Worm (Caenorhabditis elegans) whole organism, young adult: ENCODE measurements around the gene tag-322.

Experiments
- C17E4.6 ChIP-seq: fragments of 200-800 bp; sonication (Bioruptor generic); IDR thresholded peaks from 2 replicates; pipeline ENCODE4 v1.3.6; 2022; ENCODE audit warnings: missing genetic modification reagents, missing genetic modification characterization, missing compliant biosample characterization
- D2030.7 ChIP-seq: fragments of 200-800 bp; sonication (Bioruptor generic); IDR thresholded peaks from 2 replicates; pipeline ENCODE4 v1.3.6; 2022; ENCODE audit warnings: missing genetic modification reagents, missing genetic modification characterization, missing compliant biosample characterization
- F10E7.11 ChIP-seq: sonication (generic microtip); optimal IDR thresholded peaks from 2 replicates; lab custom pipeline; 2017; ENCODE audit warnings: mild to moderate bottlenecking, missing genetic modification characterization, moderate library complexity, missing compliant biosample characterization
- F33H1.4 ChIP-seq: fragments of 200-800 bp; sonication (Bioruptor generic); IDR thresholded peaks from 2 replicates; pipeline ENCODE4 v1.3.6; 2022; ENCODE audit warnings: missing genetic modification reagents, missing genetic modification characterization, missing compliant biosample characterization
- F37B4.10 ChIP-seq: fragments of 200-800 bp; sonication (Bioruptor generic); IDR thresholded peaks from 2 replicates; pipeline ENCODE4 v1.3.6; 2022; ENCODE audit warnings: missing genetic modification characterization, missing compliant biosample characterization
- F39B2.1 ChIP-seq: fragments of 200-800 bp; sonication (Bioruptor generic); IDR thresholded peaks from 2 replicates; pipeline ENCODE4 v1.3.6; 2022; ENCODE audit warnings: missing genetic modification reagents, missing genetic modification characterization, missing compliant biosample characterization
- F49E8.2 ChIP-seq: sonication (generic microtip); optimal IDR thresholded peaks from 3 replicates; lab custom pipeline; 2017; ENCODE audit warnings: missing genetic modification characterization, mild to moderate bottlenecking, missing compliant biosample characterization, antibody characterized with exemption, moderate library complexity; ENCODE audit not compliant: insufficient read depth
- F57C9.4 ChIP-seq: sonication (generic microtip); optimal IDR thresholded peaks from 2 replicates; lab custom pipeline; 2017; ENCODE audit warnings: mild to moderate bottlenecking, missing genetic modification characterization, missing compliant biosample characterization
- T26A5.8 ChIP-seq: sonication (generic microtip); optimal IDR thresholded peaks from 2 replicates; lab custom pipeline; 2016; ENCODE audit warnings: missing genetic modification characterization, missing compliant biosample characterization
- Y53F4B.3 ChIP-seq: fragments of 200-800 bp; sonication (Bioruptor generic); IDR thresholded peaks from 2 replicates; pipeline ENCODE4 v1.3.6; 2022; ENCODE audit warnings: missing genetic modification reagents, missing genetic modification characterization, missing compliant biosample characterization
- Y53G8AR.9 ChIP-seq: fragments of 200-800 bp; sonication (Bioruptor generic); conservative IDR thresholded peaks from 2 replicates; pipeline ENCODE4 v1.3.6; 2022; ENCODE audit warnings: missing genetic modification reagents, missing genetic modification characterization, missing compliant biosample characterization
- Y95B8A.8 ChIP-seq: fragments of 200-800 bp; sonication (Bioruptor generic); IDR thresholded peaks from 2 replicates; pipeline ENCODE4 v1.3.6; 2022; ENCODE audit warnings: missing genetic modification reagents, missing genetic modification characterization, missing compliant biosample characterization
- ZK185.1 ChIP-seq: sonication (generic microtip); optimal IDR thresholded peaks from 2 replicates; lab custom pipeline; 2016; ENCODE audit warnings: mild to moderate bottlenecking, missing genetic modification characterization, missing compliant biosample characterization; ENCODE audit not compliant: poor library complexity, severe bottlenecking
- akir-1 ChIP-seq: fragments of 200-800 bp; sonication (Bioruptor generic); optimal IDR thresholded peaks from 2 replicates; lab custom pipeline; 2018; ENCODE audit warnings: mild to moderate bottlenecking, missing genetic modification characterization, moderate library complexity, missing compliant biosample characterization
- aptf-3 ChIP-seq: fragments of 200-800 bp; sonication (Bioruptor generic); IDR thresholded peaks from 2 replicates; pipeline ENCODE4 v1.3.6; 2022; ENCODE audit warnings: missing genetic modification characterization, missing compliant biosample characterization
- atf-7 ChIP-seq: sonication (generic microtip); optimal IDR thresholded peaks from 2 replicates; lab custom pipeline; 2017; ENCODE audit warnings: mild to moderate bottlenecking, missing genetic modification characterization, missing compliant biosample characterization
- attf-3 ChIP-seq: fragments of 200-800 bp; sonication (Bioruptor generic); conservative IDR thresholded peaks from 2 replicates; pipeline ENCODE4 v1.3.6; 2022; ENCODE audit warnings: missing genetic modification reagents, missing genetic modification characterization, missing compliant biosample characterization
- attf-5 ChIP-seq: fragments of 200-800 bp; sonication (Bioruptor generic); optimal IDR thresholded peaks from 2 replicates; lab custom pipeline; 2018; ENCODE audit warnings: mild to moderate bottlenecking, missing genetic modification characterization, missing compliant biosample characterization
- ccch-3 ChIP-seq: fragments of 200-800 bp; sonication (Bioruptor generic); optimal IDR thresholded peaks from 2 replicates; lab custom pipeline; 2018; ENCODE audit warnings: mild to moderate bottlenecking, missing genetic modification characterization, missing compliant biosample characterization
- cebp-1 ChIP-seq, 2 experiments: fragments of 200-800 bp in 1 of 2; sonication (Bioruptor generic) in 1 of 2; sonication (generic microtip) in 1 of 2; IDR thresholded peaks in 1 of 2; optimal IDR thresholded peaks in 1 of 2; 2 replicates each; pipeline versions ENCODE4 v1.3.6 to Lab custom; 2017 to 2022; ENCODE audit warnings: missing compliant biosample characterization in 2 of 2, missing genetic modification characterization in 2 of 2, mild to moderate bottlenecking in 1 of 2, missing genetic modification reagents in 1 of 2, moderate library complexity in 1 of 2
- ceh-91 ChIP-seq: fragments of 200-800 bp; sonication (Bioruptor generic); IDR thresholded peaks from 2 replicates; pipeline ENCODE4 v1.3.6; 2022; ENCODE audit warnings: missing genetic modification reagents, missing genetic modification characterization, missing compliant biosample characterization
- dpl-1 ChIP-seq: fragments of 150-350 bp; optimal IDR thresholded peaks from 2 replicates; lab custom pipeline; 2014; ENCODE audit warnings: missing biosample characterization, missing genetic modification reagents, missing genetic modification characterization
- egl-18 ChIP-seq: fragments of 200-800 bp; sonication (Bioruptor generic); IDR thresholded peaks from 2 replicates; pipeline ENCODE4 v1.3.6; 2022; ENCODE audit warnings: missing genetic modification reagents, missing genetic modification characterization, missing compliant biosample characterization
- hmg-1.2 ChIP-seq: fragments of 200-800 bp; sonication (Bioruptor generic); IDR thresholded peaks from 2 replicates; pipeline ENCODE4 v1.3.6; 2022; ENCODE audit warnings: missing genetic modification reagents, missing genetic modification characterization, missing compliant biosample characterization
- let-526 ChIP-seq: fragments of 200-800 bp; sonication (Bioruptor generic); IDR thresholded peaks from 2 replicates; pipeline ENCODE4 v1.3.6; 2022; ENCODE audit warnings: missing genetic modification reagents, missing genetic modification characterization, missing compliant biosample characterization
- let-607 ChIP-seq, 2 experiments: fragments of 200-800 bp in 1 of 2; sonication (Bioruptor generic) in 1 of 2; sonication (generic microtip) in 1 of 2; optimal IDR thresholded peaks; 2 replicates each; lab custom pipeline; 2016 to 2018; ENCODE audit warnings: mild to moderate bottlenecking in 2 of 2, missing compliant biosample characterization in 2 of 2, missing genetic modification characterization in 2 of 2, moderate library complexity in 2 of 2, missing genotype in 1 of 2
- lin-54 ChIP-seq: fragments of 200-800 bp; sonication (Bioruptor generic); optimal IDR thresholded peaks from 2 replicates; lab custom pipeline; 2018; ENCODE audit warnings: mild to moderate bottlenecking, missing genetic modification characterization, missing compliant biosample characterization
- mcd-1 ChIP-seq: fragments of 200-800 bp; sonication (Bioruptor generic); IDR thresholded peaks from 2 replicates; pipeline ENCODE4 v1.3.6; 2022; ENCODE audit warnings: missing genetic modification reagents, missing genetic modification characterization, missing compliant biosample characterization
- nfya-1 ChIP-seq: sonication (generic microtip); optimal IDR thresholded peaks from 2 replicates; lab custom pipeline; 2017; ENCODE audit warnings: antibody characterized with exemption, missing compliant biosample characterization, missing genetic modification characterization, borderline replicate concordance; ENCODE audit not compliant: insufficient read depth
- nfyb-1 ChIP-seq: fragments of 200-800 bp; sonication (Bioruptor generic); IDR thresholded peaks from 2 replicates; pipeline ENCODE4 v1.3.6; 2022; ENCODE audit warnings: missing genetic modification reagents, missing genetic modification characterization, missing compliant biosample characterization
- nhr-80 ChIP-seq: sonication (generic microtip); optimal IDR thresholded peaks from 2 replicates; lab custom pipeline; 2016; ENCODE audit warnings: missing genetic modification characterization, missing compliant biosample characterization
- pbrm-1 ChIP-seq: fragments of 200-800 bp; sonication (Bioruptor generic); IDR thresholded peaks from 2 replicates; pipeline ENCODE4 v1.3.6; 2022; ENCODE audit warnings: missing genetic modification reagents, missing genetic modification characterization, missing compliant biosample characterization
- sea-2 ChIP-seq: fragments of 200-800 bp; sonication (Bioruptor generic); IDR thresholded peaks from 2 replicates; pipeline ENCODE4 v1.3.6; 2022; ENCODE audit warnings: missing genetic modification characterization, missing compliant biosample characterization
- snpc-1.3 ChIP-seq: sonication (generic microtip); optimal IDR thresholded peaks from 2 replicates; lab custom pipeline; 2017; ENCODE audit warnings: missing genetic modification characterization, mild to moderate bottlenecking, missing compliant biosample characterization, antibody characterized with exemption, moderate library complexity, missing genotype, missing genetic modification reagents; ENCODE audit not compliant: insufficient read depth
- snpc-4 ChIP-seq, 5 experiments: fragments of 150-350 bp in 1 of 5; sonication (generic microtip) in 4 of 5; optimal IDR thresholded peaks; 2 replicates each; lab custom pipeline; 2014 to 2018; ENCODE audit warnings: missing genetic modification characterization in 5 of 5, missing biosample characterization in 3 of 5, antibody characterized with exemption in 2 of 5, mild to moderate bottlenecking in 2 of 5, missing compliant biosample characterization in 2 of 5, missing genotype in 2 of 5, moderate library complexity in 2 of 5, missing genetic modification reagents in 1 of 5
- tbp1 ChIP-seq: fragments of 200-800 bp; sonication (Bioruptor generic); optimal IDR thresholded peaks from 2 replicates; lab custom pipeline; 2018; ENCODE audit warnings: mild to moderate bottlenecking, missing genetic modification characterization, missing compliant biosample characterization
- unc-62 ChIP-seq: fragments of 150-350 bp; optimal IDR thresholded peaks from 2 replicates; lab custom pipeline; 2014; ENCODE audit warnings: missing biosample characterization, missing genetic modification reagents, missing genetic modification characterization
- ztf-26 ChIP-seq: sonication (generic microtip); optimal IDR thresholded peaks from 2 replicates; lab custom pipeline; 2017; ENCODE audit warnings: missing genetic modification characterization, missing compliant biosample characterization

Gene tag-322

ce11 chrIV:7785506-7786065 is at the start of gene tag-322 (continued):
- TF ChIP-seq Y53F4B.3 (GFP tag; lab: Robert Waterston, UW) (no peak), nfyb-1 (GFP tag; lab: Robert Waterston, UW) (peak; percentile 62; the same call in 1 of the 2 replicates), F33H1.4 (peak; percentile 47; the same call in 1 of the 2 replicates), snpc-1.3 (tag; lab: Kevin White, UChicago) (peak; percentile 58), let-526 (no peak), nfya-1 (no peak), C17E4.6 (GFP tag; lab: Robert Waterston, UW) (no peak), F57C9.4 (no peak), Y95B8A.8 (GFP tag; lab: Robert Waterston, UW) (no peak)

DNA sequence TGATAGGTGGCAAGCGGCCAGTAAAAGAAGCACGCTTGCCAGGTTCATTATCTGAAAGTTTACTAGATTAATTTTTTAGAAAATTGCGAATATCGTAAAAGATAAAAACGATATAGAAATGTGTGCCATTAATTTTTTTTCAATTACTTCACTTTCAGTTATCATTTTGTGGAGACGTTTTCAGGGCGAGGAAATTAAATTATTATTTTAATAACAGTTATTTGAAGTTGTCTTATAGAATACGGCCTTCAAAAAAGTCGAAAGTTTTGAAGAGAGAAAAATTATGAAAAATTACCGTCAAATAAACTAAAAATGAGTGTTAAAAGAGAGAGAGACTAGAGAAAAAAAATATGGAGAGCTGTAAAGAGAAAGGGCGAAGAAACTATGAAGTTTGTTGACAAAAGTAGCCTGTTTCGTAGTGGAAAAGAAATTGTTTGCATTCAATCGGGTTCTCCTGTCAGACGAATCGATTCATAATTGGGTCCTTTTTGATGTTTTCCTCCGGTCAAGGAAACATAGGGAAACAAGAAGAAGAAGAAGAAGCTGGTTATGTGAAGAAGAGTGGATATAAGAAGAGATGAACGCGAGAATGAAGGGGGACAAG is 49.4 kb upstream of the tag-322 start, which contains the start of gene erp-44.2:
Gene erp-44.2 (minus strand): TSS at position 51 of the 604 bp plus-strand sequence.
- TF ChIP-seq ZK185.1 (tag; lab: Kevin White, UChicago) (no peak), Y53G8AR.9 (GFP tag; lab: Robert Waterston, UW) (no peak), unc-62 (no peak), sea-2 (no peak), ceh-91 (GFP tag; lab: Robert Waterston, UW) (no peak), F39B2.1 (no peak), egl-18 (GFP tag; lab: Robert Waterston, UW) (no peak), akir-1 (GFP tag; lab: Kevin White, UChicago) (no peak), tbp1 (no peak), nhr-80 (tag; lab: Kevin White, UChicago) (no peak)

DNA sequence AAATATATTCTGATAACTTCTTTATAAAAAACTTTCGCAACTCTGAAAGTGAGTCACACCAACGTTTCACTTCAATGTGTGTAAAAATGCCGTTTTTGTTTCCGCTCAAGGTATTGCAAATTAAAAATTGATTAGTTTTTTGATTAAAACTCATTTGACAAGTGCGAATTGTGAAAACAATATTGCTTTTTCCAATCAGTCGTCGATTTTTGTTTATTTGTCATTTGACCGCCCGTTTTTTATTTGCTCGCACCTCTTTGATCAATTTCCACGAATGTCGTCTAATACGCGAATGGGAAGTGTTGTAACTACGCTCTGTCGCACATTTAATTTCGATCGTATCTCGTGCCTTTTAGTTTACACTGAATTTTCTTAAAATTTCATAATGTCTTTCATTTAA is 44.8 kb upstream of the tag-322 start, which contains the start of gene mvb-12:
Gene mvb-12 (plus strand): TSS at position 375 of the 400 bp plus-strand sequence.
- TF ChIP-seq nfyb-1 (GFP tag; lab: Robert Waterston, UW): 0 out of 2 replicates have a peak, but pooled peaks have one; percentile 20
- peak; percentile 19 for TF ChIP-seq attf-5
- 0 out of 2 replicates have a peak, but pooled peaks have one; percentile 20 for TF ChIP-seq mcd-1 (GFP tag; lab: Robert Waterston, UW)
- TF ChIP-seq aptf-3 (GFP tag; lab: Robert Waterston, UW): no peak
- TF ChIP-seq cebp-1 (GFP tag; IDR thresholded peaks at IDR 0.05; lab: Robert Waterston, UW): peak; percentile 22; the same call in 1 of the 2 replicates
- TF ChIP-seq cebp-1 (tag; optimal IDR thresholded peaks at IDR 0.05; lab: Kevin White, UChicago): peak; percentile 79
- peak in 1 of 2 experiments; percentile 4 for TF ChIP-seq let-607 (tag; optimal IDR thresholded peaks at IDR 0.05; lab: Kevin White, UChicago)
- no peak for TF ChIP-seq F37B4.10
- no peak for TF ChIP-seq F10E7.11 (tag; lab: Kevin White, UChicago)
- peak; percentile 79 for TF ChIP-seq nhr-80 (tag; lab: Kevin White, UChicago)

- TF ChIP-seq T26A5.8 (tag; lab: Kevin White, UChicago): no peak
- no peak for TF ChIP-seq akir-1 (GFP tag; lab: Kevin White, UChicago)
- no peak for TF ChIP-seq atf-7 (tag; lab: Kevin White, UChicago)
- TF ChIP-seq tbp1: peak; percentile 19
- no peak for TF ChIP-seq F10E7.11 (tag; lab: Kevin White, UChicago)
- TF ChIP-seq hmg-1.2 (GFP tag; lab: Robert Waterston, UW): 0 out of 2 replicates have a peak, but pooled peaks have one; percentile 11
- no peak for TF ChIP-seq ztf-26
- peak; percentile 73 for TF ChIP-seq D2030.7 (GFP tag; lab: Robert Waterston, UW)
- peak; percentile 52 for TF ChIP-seq F49E8.2
- TF ChIP-seq ZK185.1 (tag; lab: Kevin White, UChicago): no peak
- TF ChIP-seq attf-3 (GFP tag; lab: Robert Waterston, UW): no peak
- TF ChIP-seq lin-54 (GFP tag; lab: Kevin White, UChicago): peak; percentile 22
- TF ChIP-seq snpc-4 (GFP tag; optimal IDR thresholded peaks at IDR 0.05; lab: Kevin White, UChicago): no peak
- peak in 2 of 4 experiments; percentile 10 to 36 for TF ChIP-seq snpc-4 (tag; optimal IDR thresholded peaks at IDR 0.05; lab: Kevin White, UChicago)
- no peak for TF ChIP-seq ccch-3 (GFP tag; lab: Kevin White, UChicago)
- peak; percentile 42; the same call in 1 of the 2 replicates for TF ChIP-seq pbrm-1 (GFP tag; lab: Robert Waterston, UW)
- no peak for TF ChIP-seq snpc-1.3 (tag; lab: Kevin White, UChicago)
- TF ChIP-seq dpl-1 (GFP tag; lab: Kevin White, UChicago): peak; percentile 45
Observed at ce11 chrIV:7829275-7829938, 44.1 kb upstream of the tag-322 start, which contains the start of gene C06A6.4. Gene C06A6.4, minus strand, starts transcription at chrIV:7829298.
